Fruit fly (Drosophila melanogaster) Kc167 (cell line): ENCODE measurements around the gene CG8837.

Experiments used
- Myc ChIP-seq: fragments of >200 bp; optimal IDR thresholded peaks from 2 replicates; lab custom pipeline; 2017; ENCODE audit warnings: missing external identifiers
- Sin3A ChIP-seq: fragments of >200 bp; optimal IDR thresholded peaks from 2 replicates; lab custom pipeline; 2018; ENCODE audit warnings: missing external identifiers
- h ChIP-seq: fragments of >200 bp; optimal IDR thresholded peaks from 3 replicates; lab custom pipeline; 2018; ENCODE audit warnings: missing external identifiers
- insv ChIP-seq: fragments of >200 bp; optimal IDR thresholded peaks from 3 replicates; lab custom pipeline; 2018; ENCODE audit warnings: missing external identifiers
- psq ChIP-seq: fragments of >200 bp; optimal IDR thresholded peaks from 2 replicates; lab custom pipeline; 2017; ENCODE audit warnings: missing external identifiers
- ttk ChIP-seq: sonication (Bioruptor generic); optimal IDR thresholded peaks from 2 replicates; lab custom pipeline; 2017; ENCODE audit warnings: missing external identifiers

Gene CG8837

DNA sequence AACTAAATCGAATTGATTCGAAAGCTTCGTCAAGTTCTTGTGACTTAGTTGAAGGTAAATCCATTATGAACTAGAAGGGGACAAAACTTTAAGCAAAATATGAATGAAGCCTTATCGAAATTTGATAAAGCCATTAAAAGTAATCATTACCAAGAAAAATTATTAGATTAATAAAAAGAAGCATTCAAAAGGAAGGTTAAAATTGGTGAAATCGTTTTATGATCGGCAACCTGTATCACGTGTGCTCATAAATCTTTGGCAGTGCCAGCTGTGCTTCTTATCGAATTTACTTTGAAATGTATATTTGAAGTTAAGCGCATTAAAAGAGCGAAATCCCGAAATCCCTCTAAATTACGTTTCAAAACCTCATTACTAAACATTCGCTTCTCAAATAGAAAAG is 41.8 kb downstream of the CG8837 start:
- TF ChIP-seq Myc (lab: Kevin White, UChicago) (no peak), psq (lab: Kevin White, UChicago) (no peak), Sin3A (lab: Kevin White, UChicago) (no peak), h (lab: Kevin White, UChicago) (no peak), insv (lab: Kevin White, UChicago) (no peak), ttk (lab: Kevin White, UChicago) (no peak)

dm6 chr2L:3366043-3366679 is 46.1 kb downstream of the CG8837 start:
- TF ChIP-seq Sin3A (lab: Kevin White, UChicago), result no peak
- no peak for TF ChIP-seq ttk (lab: Kevin White, UChicago)
- no peak for TF ChIP-seq insv (lab: Kevin White, UChicago)
- TF ChIP-seq h (lab: Kevin White, UChicago), result no peak
- no peak for TF ChIP-seq Myc (lab: Kevin White, UChicago)
- TF ChIP-seq psq (lab: Kevin White, UChicago), result no peak

- TF ChIP-seq psq (lab: Kevin White, UChicago), result no peak
These were observed 48.4 kb downstream of the CG8837 start for dm6 chr2L:3368425-3368824.

- TF ChIP-seq Sin3A (lab: Kevin White, UChicago) (no peak), psq (lab: Kevin White, UChicago) (no peak), Myc (lab: Kevin White, UChicago) (no peak), h (lab: Kevin White, UChicago) (no peak), ttk (lab: Kevin White, UChicago) (no peak), insv (lab: Kevin White, UChicago) (no peak)
These were observed 49.1 kb downstream of the CG8837 start for dm6 chr2L:3369083-3369653.

DNA sequence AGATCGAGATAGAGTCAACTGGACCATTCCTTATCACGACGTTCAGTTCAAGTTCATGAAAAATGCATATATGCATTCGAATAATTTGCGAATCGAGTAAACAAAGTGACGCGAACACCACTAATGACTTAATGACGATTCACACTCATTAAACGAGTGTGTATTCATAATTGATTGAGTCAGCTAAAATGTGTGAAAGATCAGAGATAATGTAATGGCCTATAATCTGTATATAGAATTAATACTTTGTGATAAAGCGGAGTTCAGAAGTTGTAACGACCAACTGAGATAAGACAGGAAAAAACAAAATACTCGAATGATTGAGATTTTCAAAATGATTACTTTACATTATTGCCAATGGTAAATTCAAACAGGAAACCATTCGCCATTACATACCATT is 49.8 kb downstream of the CG8837 start:
- TF ChIP-seq psq (lab: Kevin White, UChicago) (no peak), ttk (lab: Kevin White, UChicago) (no peak)

DNA sequence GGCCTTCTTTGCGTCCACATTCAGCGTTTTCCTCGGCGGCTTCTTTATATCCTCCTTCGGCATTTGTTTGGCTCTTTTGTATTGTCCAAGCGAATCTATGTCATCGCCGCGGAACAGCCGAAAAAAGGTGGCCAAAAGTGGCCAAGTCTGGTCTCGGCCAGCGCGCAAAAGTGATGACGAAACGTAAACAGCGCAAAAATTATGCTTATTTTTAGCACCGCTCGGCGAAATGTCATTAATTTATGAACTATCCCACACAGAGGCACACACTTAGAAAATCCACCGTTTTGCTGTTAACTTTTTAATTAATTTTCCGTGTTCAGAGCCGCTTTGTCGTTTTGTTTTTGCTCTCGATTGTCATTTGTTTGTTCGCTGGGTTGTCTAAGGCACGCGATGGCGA is 50.9 kb downstream of the CG8837 start:
- no peak for TF ChIP-seq psq (lab: Kevin White, UChicago)
- no peak for TF ChIP-seq Sin3A (lab: Kevin White, UChicago)
- TF ChIP-seq h (lab: Kevin White, UChicago), result no peak
- TF ChIP-seq ttk (lab: Kevin White, UChicago), result no peak
- no peak for TF ChIP-seq Myc (lab: Kevin White, UChicago)
- TF ChIP-seq insv (lab: Kevin White, UChicago), result no peak

dm6 chr2L:3371340-3371739 is 51.3 kb downstream of the CG8837 start:
- TF ChIP-seq insv (lab: Kevin White, UChicago) (no peak), Myc (lab: Kevin White, UChicago) (no peak)

dm6 chr2L:3371776-3372383 is 51.8 kb downstream of the CG8837 start:
- TF ChIP-seq Myc (lab: Kevin White, UChicago) (no peak), h (lab: Kevin White, UChicago) (no peak), psq (lab: Kevin White, UChicago) (no peak), insv (lab: Kevin White, UChicago) (no peak), ttk (lab: Kevin White, UChicago) (no peak), Sin3A (lab: Kevin White, UChicago) (no peak)

dm6 chr2L:3372483-3372929 is 52.5 kb downstream of the CG8837 start:
- no peak for TF ChIP-seq h (lab: Kevin White, UChicago)
- TF ChIP-seq insv (lab: Kevin White, UChicago), result no peak
- no peak for TF ChIP-seq psq (lab: Kevin White, UChicago)
- no peak for TF ChIP-seq Myc (lab: Kevin White, UChicago)
- TF ChIP-seq Sin3A (lab: Kevin White, UChicago), result no peak
- TF ChIP-seq ttk (lab: Kevin White, UChicago), result no peak
